Worm (Caenorhabditis elegans) whole organism, L3 larva: ENCODE measurements around the gene spc-2.

Experiments
- R02D3.7 ChIP-seq: fragments of 150-350 bp; optimal IDR thresholded peaks from 2 replicates; lab custom pipeline; 2014; ENCODE audit warnings: missing biosample characterization, missing genetic modification characterization
- aly-2 ChIP-seq: fragments of 150-350 bp; optimal IDR thresholded peaks from 2 replicates; lab custom pipeline; 2014; ENCODE audit warnings: missing biosample characterization, missing genetic modification characterization
- ceh-16 ChIP-seq: sonication (generic microtip); optimal IDR thresholded peaks from 2 replicates; lab custom pipeline; 2017; ENCODE audit warnings: missing biosample characterization, missing genetic modification characterization
- ceh-28 ChIP-seq: fragments of 150-350 bp; optimal IDR thresholded peaks from 2 replicates; lab custom pipeline; 2014; ENCODE audit warnings: missing biosample characterization, missing genetic modification reagents, missing genetic modification characterization
- daf-12 ChIP-seq: fragments of 150-350 bp; optimal IDR thresholded peaks from 2 replicates; lab custom pipeline; 2014; ENCODE audit warnings: missing biosample characterization, missing genetic modification reagents, missing genetic modification characterization
- egl-27 ChIP-seq: sonication (generic microtip); optimal IDR thresholded peaks from 4 replicates; lab custom pipeline; 2017; ENCODE audit warnings: missing biosample characterization, missing genetic modification reagents, missing genetic modification characterization
- elt-1 ChIP-seq: fragments of 150-350 bp; optimal IDR thresholded peaks from 2 replicates; lab custom pipeline; 2014; ENCODE audit warnings: missing biosample characterization, missing genetic modification characterization
- elt-2 ChIP-seq: sonication (generic microtip); optimal IDR thresholded peaks from 2 replicates; lab custom pipeline; 2016; ENCODE audit warnings: missing genetic modification reagents, mild to moderate bottlenecking, missing genetic modification characterization, missing compliant biosample characterization
- fkh-10 ChIP-seq: sonication (generic microtip); optimal IDR thresholded peaks from 2 replicates; lab custom pipeline; 2017; ENCODE audit warnings: missing biosample characterization, missing genetic modification reagents, missing genetic modification characterization
- fkh-2 ChIP-seq: fragments of 150-350 bp; optimal IDR thresholded peaks from 2 replicates; lab custom pipeline; 2014; ENCODE audit warnings: missing biosample characterization, missing genetic modification reagents, missing genetic modification characterization
- fos-1 ChIP-seq: fragments of 150-350 bp; optimal IDR thresholded peaks from 2 replicates; lab custom pipeline; 2014; ENCODE audit warnings: missing biosample characterization, missing genetic modification characterization
- hmg-11 ChIP-seq: sonication (generic microtip); optimal IDR thresholded peaks from 2 replicates; lab custom pipeline; 2016; ENCODE audit warnings: missing genetic modification characterization, missing compliant biosample characterization
- jun-1 ChIP-seq: fragments of 150-350 bp; optimal IDR thresholded peaks from 2 replicates; lab custom pipeline; 2014; ENCODE audit warnings: missing biosample characterization, missing genetic modification reagents, missing genetic modification characterization
- lin-15B ChIP-seq: fragments of 150-350 bp; optimal IDR thresholded peaks from 2 replicates; lab custom pipeline; 2014; ENCODE audit warnings: missing biosample characterization, missing genetic modification characterization
- lin-39 ChIP-seq: fragments of 150-350 bp; optimal IDR thresholded peaks from 2 replicates; lab custom pipeline; 2018; ENCODE audit warnings: missing biosample characterization, missing genetic modification reagents, missing genetic modification characterization
- lsy-12 ChIP-seq: sonication (generic microtip); optimal IDR thresholded peaks from 2 replicates; lab custom pipeline; 2016; ENCODE audit warnings: mild to moderate bottlenecking, missing genetic modification characterization, missing compliant biosample characterization
- mml-1 ChIP-seq: fragments of 150-350 bp; sonication (generic microtip); optimal IDR thresholded peaks from 3 replicates; lab custom pipeline; 2014; ENCODE audit warnings: missing biosample characterization, missing genetic modification characterization
- nfya-1 ChIP-seq: sonication (generic microtip); optimal IDR thresholded peaks from 2 replicates; lab custom pipeline; 2017; ENCODE audit warnings: missing genetic modification characterization, mild to moderate bottlenecking, missing compliant biosample characterization, antibody characterized with exemption, moderate library complexity; ENCODE audit not compliant: insufficient read depth
- nhr-11 ChIP-seq: fragments of 150-350 bp; optimal IDR thresholded peaks from 2 replicates; lab custom pipeline; 2014; ENCODE audit warnings: missing biosample characterization, missing genetic modification characterization
- nhr-12 ChIP-seq: fragments of 150-350 bp; optimal IDR thresholded peaks from 2 replicates; lab custom pipeline; 2014; ENCODE audit warnings: missing biosample characterization, missing genetic modification characterization
- nhr-23 ChIP-seq: fragments of 150-350 bp; optimal IDR thresholded peaks from 2 replicates; lab custom pipeline; 2014; ENCODE audit warnings: missing biosample characterization, missing genetic modification reagents, missing genetic modification characterization
- nhr-237 ChIP-seq: fragments of 150-350 bp; optimal IDR thresholded peaks from 2 replicates; lab custom pipeline; 2014; ENCODE audit warnings: missing biosample characterization, missing genetic modification characterization
- nhr-25 ChIP-seq: sonication (generic microtip); optimal IDR thresholded peaks from 2 replicates; lab custom pipeline; 2017; ENCODE audit warnings: missing biosample characterization, missing genetic modification characterization
- nhr-76 ChIP-seq: fragments of 150-350 bp; sonication (generic microtip); optimal IDR thresholded peaks from 5 replicates; lab custom pipeline; 2014; ENCODE audit warnings: missing biosample characterization, missing genetic modification characterization
- nhr-77 ChIP-seq: fragments of 150-350 bp; optimal IDR thresholded peaks from 2 replicates; lab custom pipeline; 2014; ENCODE audit warnings: missing biosample characterization, missing genetic modification characterization
- pha-4 ChIP-seq: fragments of 150-350 bp; optimal IDR thresholded peaks from 2 replicates; lab custom pipeline; 2014; ENCODE audit warnings: missing biosample characterization, missing genetic modification reagents, missing genetic modification characterization
- pqm-1 ChIP-seq: fragments of 150-350 bp; optimal IDR thresholded peaks from 2 replicates; lab custom pipeline; 2017; ENCODE audit warnings: missing biosample characterization, missing genetic modification characterization, inconsistent platforms
- sea-2 ChIP-seq: fragments of 150-350 bp; sonication (generic microtip); optimal IDR thresholded peaks from 4 replicates; lab custom pipeline; 2014; ENCODE audit warnings: missing biosample characterization, missing genetic modification reagents, missing genetic modification characterization
- snpc-4 ChIP-seq: fragments of 150-350 bp; optimal IDR thresholded peaks from 2 replicates; lab custom pipeline; 2014; ENCODE audit warnings: missing biosample characterization, missing genetic modification characterization
- tbx-2 ChIP-seq: sonication (generic microtip); optimal IDR thresholded peaks from 2 replicates; lab custom pipeline; 2016; ENCODE audit warnings: mild to moderate bottlenecking, missing genetic modification characterization, missing compliant biosample characterization
- unc-39 ChIP-seq: sonication (generic microtip); optimal IDR thresholded peaks from 4 replicates; lab custom pipeline; 2017; ENCODE audit warnings: missing biosample characterization, missing genetic modification characterization
- unc-62 ChIP-seq: fragments of 150-350 bp; sonication (generic microtip); optimal IDR thresholded peaks from 4 replicates; lab custom pipeline; 2014; ENCODE audit warnings: missing biosample characterization, missing genetic modification reagents, missing genetic modification characterization
- zag-1 ChIP-seq: fragments of 150-350 bp; optimal IDR thresholded peaks from 2 replicates; lab custom pipeline; 2014; ENCODE audit warnings: missing biosample characterization, missing genetic modification characterization
- ztf-11 ChIP-seq: fragments of 150-350 bp; optimal IDR thresholded peaks from 2 replicates; lab custom pipeline; 2014; ENCODE audit warnings: missing biosample characterization, missing genetic modification characterization

Gene spc-2

ce11 chrIII:8145971-8146370 lies 35.7 kb upstream of the spc-2 start:
- peak; percentile 49 for TF ChIP-seq lin-39 (tag; lab: Kevin White, UChicago)
- no peak for TF ChIP-seq pqm-1 (tag; lab: Kevin White, UChicago)
- TF ChIP-seq fkh-10 (GFP tag; lab: Kevin White, UChicago), result no peak

- TF ChIP-seq nhr-237 (no peak), nhr-12 (tag; lab: Kevin White, UChicago) (no peak), fkh-10 (GFP tag; lab: Kevin White, UChicago) (no peak), ztf-11 (tag; lab: Kevin White, UChicago) (no peak), daf-12 (tag; lab: Kevin White, UChicago) (no peak), zag-1 (tag; lab: Kevin White, UChicago) (no peak), jun-1 (tag; lab: Kevin White, UChicago) (no peak), mml-1 (tag; lab: Kevin White, UChicago) (no peak)
- TF ChIP-seq, all 47 proteins: peak for 0
Measured at ce11 chrIII:8148751-8149150, 32.9 kb upstream of the spc-2 start, which contains the start of gene D2007.2. Gene D2007.2 (plus strand): TSS chrIII:8148963.

- no peak for TF ChIP-seq aly-2 (tag; lab: Kevin White, UChicago)
- TF ChIP-seq elt-2 (tag; lab: Kevin White, UChicago), result peak; percentile 55
- peak; percentile 6 for TF ChIP-seq pha-4 (tag; lab: Kevin White, UChicago)
- TF ChIP-seq, all 47 proteins: peak for 2
Measured at ce11 chrIII:8154423-8154822, 27.3 kb upstream of the spc-2 start.

ce11 chrIII:8155166-8155565 lies 26.5 kb upstream of the spc-2 start, which contains the start of gene D2007.1:
Gene D2007.1 (plus strand): TSS chrIII:8155466.
- TF ChIP-seq nhr-76 (tag; lab: Kevin White, UChicago), result no peak
- no peak for TF ChIP-seq lin-39 (tag; lab: Kevin White, UChicago)
- TF ChIP-seq lin-15B (tag; lab: Kevin White, UChicago), result no peak
- no peak for TF ChIP-seq tbx-2 (tag; lab: Kevin White, UChicago)
- TF ChIP-seq R02D3.7 (tag; lab: Kevin White, UChicago), result no peak
- TF ChIP-seq elt-2 (tag; lab: Kevin White, UChicago), result no peak
- no peak for TF ChIP-seq fkh-2 (tag; lab: Kevin White, UChicago)
- TF ChIP-seq nhr-11 (tag; lab: Kevin White, UChicago), result no peak
- TF ChIP-seq egl-27 (tag; lab: Kevin White, UChicago), result no peak
- no peak for TF ChIP-seq pqm-1 (tag; lab: Kevin White, UChicago)
- TF ChIP-seq pha-4 (tag; lab: Kevin White, UChicago), result no peak
- no peak for TF ChIP-seq ceh-28 (tag; lab: Kevin White, UChicago)
- no peak for TF ChIP-seq elt-1 (tag; lab: Kevin White, UChicago)
- no peak for TF ChIP-seq nhr-77 (tag; lab: Kevin White, UChicago)
- TF ChIP-seq snpc-4 (tag; lab: Kevin White, UChicago), result no peak
- TF ChIP-seq ztf-11 (tag; lab: Kevin White, UChicago), result no peak
- TF ChIP-seq nhr-23 (tag; lab: Kevin White, UChicago), result no peak

- TF ChIP-seq nfya-1 (tag; lab: Kevin White, UChicago), result peak; percentile 43
- TF ChIP-seq unc-39 (tag; lab: Kevin White, UChicago), result no peak
- TF ChIP-seq daf-12 (tag; lab: Kevin White, UChicago), result no peak
- TF ChIP-seq nhr-76 (tag; lab: Kevin White, UChicago), result no peak
- TF ChIP-seq lsy-12 (tag; lab: Kevin White, UChicago), result no peak
- no peak for TF ChIP-seq ceh-16 (tag; lab: Kevin White, UChicago)
- peak; percentile 15 for TF ChIP-seq elt-2 (tag; lab: Kevin White, UChicago)
- TF ChIP-seq unc-62, result no peak
- TF ChIP-seq nhr-25 (tag; lab: Kevin White, UChicago), result no peak
- no peak for TF ChIP-seq sea-2
- TF ChIP-seq nhr-237, result no peak
- TF ChIP-seq pha-4 (tag; lab: Kevin White, UChicago), result peak; percentile 62
- no peak for TF ChIP-seq fkh-10 (GFP tag; lab: Kevin White, UChicago)
- no peak for TF ChIP-seq lin-15B (tag; lab: Kevin White, UChicago)
- TF ChIP-seq lin-39 (tag; lab: Kevin White, UChicago), result no peak
- no peak for TF ChIP-seq fos-1 (tag; lab: Kevin White, UChicago)
- TF ChIP-seq hmg-11, result peak; percentile 9
- TF ChIP-seq aly-2 (tag; lab: Kevin White, UChicago), result no peak
Measured at ce11 chrIII:8158140-8158786, 23.4 kb upstream of the spc-2 start, which contains the start of gene atg-13. Gene atg-13 (minus strand): TSS chrIII:8158190.
